Fruit fly (Drosophila melanogaster): ENCODE results near the gene CG33124.

DNA sequence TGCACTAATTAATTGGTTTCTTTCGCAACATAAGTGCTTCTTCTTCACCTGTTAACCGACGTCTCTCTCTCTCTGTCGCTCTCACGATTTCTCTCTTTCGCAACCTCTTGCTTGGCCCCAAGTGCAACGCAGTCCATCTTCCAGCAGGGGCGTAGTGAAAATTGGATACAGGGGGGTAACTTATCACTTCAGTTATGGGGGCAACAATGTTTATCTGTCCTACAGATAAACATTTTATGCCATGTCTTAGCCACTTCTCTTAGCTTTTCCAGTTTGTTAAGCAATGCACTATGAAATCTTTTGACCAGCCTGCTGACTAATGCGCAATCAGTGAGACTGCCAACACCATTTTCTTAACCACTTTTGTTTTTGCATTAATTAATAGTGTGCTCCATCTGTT lies 18.4 kb upstream of the CG33124 start:
- no peak for TF ChIP-seq psq (optimal IDR thresholded peaks at IDR 0.05)
- no peak for TF ChIP-seq CG8478 (optimal IDR thresholded peaks at IDR 0.05)
- no peak for TF ChIP-seq Dll (optimal IDR thresholded peaks at IDR 0.05)
- no peak for TF ChIP-seq EcR (GFP tag; optimal IDR thresholded peaks at IDR 0.05)

All from whole organism.